Fruit fly (Drosophila melanogaster) whole organism, embryonic: ENCODE data around the gene Cdk1.

Source experiments
- Antp ChIP-seq: fragments of 200-800 bp; sonication (Bioruptor generic); optimal IDR thresholded peaks from 3 replicates; lab custom pipeline; 2016; ENCODE audit warnings: missing biosample characterization, missing genetic modification characterization
- Atf-2 ChIP-seq: fragments of 200-800 bp; sonication (Bioruptor generic); optimal IDR thresholded peaks from 2 replicates; lab custom pipeline; 2016; ENCODE audit warnings: missing biosample characterization, missing genetic modification characterization
- Awh ChIP-seq: fragments of 200-800 bp; sonication (Bioruptor generic); IDR thresholded peaks from 2 replicates; pipeline ENCODE4, ENCODE4 v1.3.6; 2022; ENCODE audit warnings: missing biosample characterization, missing genetic modification characterization
- C15 ChIP-seq: fragments of 200-800 bp; sonication (Bioruptor generic); IDR thresholded peaks from 3 replicates; pipeline ENCODE4 v1.3.6; 2022; ENCODE audit warnings: missing biosample characterization, missing genetic modification characterization
- CG10147 ChIP-seq: fragments of 200-800 bp; sonication (Bioruptor generic); optimal IDR thresholded peaks from 2 replicates; lab custom pipeline; 2019; ENCODE audit warnings: missing biosample characterization, mild to moderate bottlenecking, missing genetic modification characterization, moderate library complexity
- CG10431 ChIP-seq: fragments of 200-800 bp; sonication (Bioruptor generic); optimal IDR thresholded peaks from 3 replicates; lab custom pipeline; 2018; ENCODE audit warnings: missing biosample characterization, mild to moderate bottlenecking, missing genetic modification characterization
- CG10654 ChIP-seq: fragments of 200-800 bp; sonication (Bioruptor generic); optimal IDR thresholded peaks from 2 replicates; lab custom pipeline; 2016; ENCODE audit warnings: missing biosample characterization, missing genetic modification characterization
- CG11695 ChIP-seq: fragments of 200-800 bp; sonication (Bioruptor generic); IDR thresholded peaks from 3 replicates; pipeline ENCODE4 v1.3.6; 2022; ENCODE audit warnings: missing biosample characterization, missing genetic modification characterization
- CG12219 ChIP-seq: fragments of 200-800 bp; sonication (Bioruptor generic); optimal IDR thresholded peaks from 3 replicates; lab custom pipeline; 2018; ENCODE audit warnings: missing biosample characterization, mild to moderate bottlenecking, missing genetic modification characterization
- CG1233 ChIP-seq: fragments of 200-800 bp; sonication (Bioruptor generic); optimal IDR thresholded peaks from 4 replicates; lab custom pipeline; 2018; ENCODE audit warnings: missing biosample characterization, mild to moderate bottlenecking, missing genetic modification characterization
- CG12659 ChIP-seq: fragments of 200-800 bp; sonication (Bioruptor generic); optimal IDR thresholded peaks from 3 replicates; lab custom pipeline; 2017; ENCODE audit warnings: mild to moderate bottlenecking, missing biosample characterization, missing genetic modification reagents, missing genetic modification characterization
- CG12744 ChIP-seq: fragments of 200-800 bp; sonication (Bioruptor generic); optimal IDR thresholded peaks from 2 replicates; lab custom pipeline; 2016; ENCODE audit warnings: missing biosample characterization, missing genetic modification characterization
- CG16813 ChIP-seq: fragments of 200-800 bp; sonication (Bioruptor generic); IDR thresholded peaks from 3 replicates; pipeline ENCODE4 v1.3.6; 2022; ENCODE audit warnings: missing biosample characterization, missing genetic modification characterization; ENCODE audit not compliant: partially characterized antibody
- CG17612 ChIP-seq: fragments of 200-800 bp; sonication (Bioruptor generic); IDR thresholded peaks from 2 replicates; pipeline ENCODE4 v1.3.6; 2022; ENCODE audit warnings: missing biosample characterization, missing genetic modification characterization
- CG17802 ChIP-seq: fragments of 200-800 bp; sonication (Bioruptor generic); optimal IDR thresholded peaks from 2 replicates; lab custom pipeline; 2018; ENCODE audit warnings: missing biosample characterization, mild to moderate bottlenecking, missing genetic modification characterization, moderate library complexity
- CG18476 ChIP-seq: fragments of 200-800 bp; sonication (Bioruptor generic); optimal IDR thresholded peaks from 2 replicates; lab custom pipeline; 2016; ENCODE audit warnings: missing biosample characterization, mild to moderate bottlenecking, missing genetic modification characterization
- CG2889 ChIP-seq: fragments of 200-800 bp; sonication (Bioruptor generic); IDR thresholded peaks from 3 replicates; pipeline ENCODE4 v1.3.6; 2022; ENCODE audit warnings: missing biosample characterization, missing genetic modification characterization
- CG34422 ChIP-seq: fragments of 200-800 bp; sonication (Bioruptor generic); IDR thresholded peaks from 3 replicates; pipeline ENCODE4 v1.3.6; 2022; ENCODE audit warnings: missing biosample characterization, missing genetic modification characterization
- CG3847 ChIP-seq: fragments of 200-800 bp; sonication (Bioruptor generic); IDR thresholded peaks from 2 replicates; pipeline ENCODE4 v1.3.6; 2022; ENCODE audit warnings: missing biosample characterization, missing genetic modification characterization
- CG43689 ChIP-seq: fragments of 200-800 bp; sonication (Bioruptor generic); IDR thresholded peaks from 2 replicates; pipeline ENCODE4 v1.3.6; 2022; ENCODE audit warnings: missing biosample characterization, missing genetic modification characterization
- CG7556 ChIP-seq: fragments of 200-800 bp; sonication (Bioruptor generic); optimal IDR thresholded peaks from 2 replicates; lab custom pipeline; 2017; ENCODE audit warnings: missing biosample characterization, mild to moderate bottlenecking, missing genetic modification characterization
- CG8478 ChIP-seq: fragments of >200 bp; optimal IDR thresholded peaks from 2 replicates; lab custom pipeline; 2018
- CG8765 ChIP-seq: fragments of 200-800 bp; sonication (Bioruptor generic); IDR thresholded peaks from 2 replicates; pipeline ENCODE4 v1.3.6; 2022; ENCODE audit warnings: missing biosample characterization, missing genetic modification characterization
- E2f2 ChIP-seq: fragments of 200-800 bp; sonication (Bioruptor generic); IDR thresholded peaks from 2 replicates; pipeline ENCODE4 v1.3.6; 2022; ENCODE audit warnings: missing biosample characterization, missing genetic modification characterization
- Ets97D ChIP-seq: fragments of 200-800 bp; sonication (Bioruptor generic); optimal IDR thresholded peaks from 3 replicates; lab custom pipeline; 2016; ENCODE audit warnings: missing biosample characterization, missing genetic modification characterization
- Fer2 ChIP-seq: fragments of 200-800 bp; sonication (Bioruptor generic); optimal IDR thresholded peaks from 2 replicates; lab custom pipeline; 2018; ENCODE audit warnings: missing biosample characterization, mild to moderate bottlenecking, missing genetic modification characterization, moderate library complexity
- H15 ChIP-seq: fragments of 200-800 bp; sonication (Bioruptor generic); IDR thresholded peaks from 3 replicates; pipeline ENCODE4 v1.3.6; 2022; ENCODE audit warnings: missing biosample characterization, missing genetic modification characterization
- Oaz ChIP-seq: fragments of 200-800 bp; sonication (Bioruptor generic); IDR thresholded peaks from 2 replicates; pipeline ENCODE4 v1.3.6; 2022; ENCODE audit warnings: missing biosample characterization, missing genetic modification characterization
- Ptx1 ChIP-seq: fragments of 200-800 bp; sonication (Bioruptor generic); IDR thresholded peaks from 2 replicates; pipeline ENCODE4 v1.3.6; 2022; ENCODE audit warnings: missing biosample characterization, missing genetic modification characterization
- Side ChIP-seq: fragments of 200-800 bp; sonication (Bioruptor generic); optimal IDR thresholded peaks from 2 replicates; lab custom pipeline; 2016; ENCODE audit warnings: missing biosample characterization, missing genetic modification characterization
- Sry-δ ChIP-seq: fragments of 200-800 bp; sonication (Bioruptor generic); optimal IDR thresholded peaks from 2 replicates; lab custom pipeline; 2016; ENCODE audit warnings: missing biosample characterization, missing genetic modification characterization
- Usf ChIP-seq: fragments of 200-800 bp; sonication (Bioruptor generic); optimal IDR thresholded peaks from 2 replicates; lab custom pipeline; 2017; ENCODE audit warnings: missing genotype, missing biosample characterization, missing genetic modification characterization
- Xrp1 ChIP-seq: fragments of 200-800 bp; sonication (Bioruptor generic); IDR thresholded peaks from 2 replicates; pipeline ENCODE4 v1.3.6; 2022; ENCODE audit warnings: missing biosample characterization, missing genetic modification characterization
- bigmax ChIP-seq: fragments of 200-800 bp; sonication (Bioruptor generic); optimal IDR thresholded peaks from 2 replicates; lab custom pipeline; 2018; ENCODE audit warnings: missing biosample characterization, mild to moderate bottlenecking, missing genetic modification characterization
- crp ChIP-seq, 2 experiments: fragments of 200-800 bp; sonication (Bioruptor generic); optimal IDR thresholded peaks; 2 replicates in 1 of 2; 3 replicates in 1 of 2; lab custom pipeline; 2017; ENCODE audit warnings: missing biosample characterization in 2 of 2, missing genetic modification characterization in 2 of 2, mild to moderate bottlenecking in 1 of 2, moderate library complexity in 1 of 2
- disco-r ChIP-seq: fragments of 200-800 bp; sonication (Bioruptor generic); optimal IDR thresholded peaks from 2 replicates; lab custom pipeline; 2016; ENCODE audit warnings: missing biosample characterization, missing genetic modification characterization
- fd96Cb ChIP-seq: fragments of 200-800 bp; sonication (Bioruptor generic); optimal IDR thresholded peaks from 2 replicates; lab custom pipeline; 2018; ENCODE audit warnings: missing biosample characterization, mild to moderate bottlenecking, missing genetic modification characterization, moderate library complexity
- fu2 ChIP-seq: fragments of 200-800 bp; sonication (Bioruptor generic); optimal IDR thresholded peaks from 2 replicates; lab custom pipeline; 2016; ENCODE audit warnings: missing biosample characterization, missing genetic modification characterization
- gfzf ChIP-seq: fragments of 200-800 bp; sonication (Bioruptor generic); optimal IDR thresholded peaks from 2 replicates; lab custom pipeline; 2016; ENCODE audit warnings: missing biosample characterization, mild to moderate bottlenecking, missing genetic modification characterization, moderate library complexity
- gro ChIP-seq: fragments of 200-800 bp; sonication (Bioruptor generic); optimal IDR thresholded peaks from 2 replicates; lab custom pipeline; 2016; ENCODE audit warnings: missing biosample characterization, missing genetic modification characterization
- hkb ChIP-seq, 2 experiments: fragments of 200-800 bp in 1 of 2; fragments of >200 bp in 1 of 2; sonication (Bioruptor generic) in 1 of 2; IDR thresholded peaks in 1 of 2; optimal IDR thresholded peaks in 1 of 2; 2 replicates each; pipeline versions ENCODE4 v1.3.6 to Lab custom; 2017 to 2022; ENCODE audit warnings: missing biosample characterization in 1 of 2, missing genetic modification characterization in 1 of 2
- ken ChIP-seq: fragments of 200-800 bp; sonication (Bioruptor generic); IDR thresholded peaks from 3 replicates; pipeline ENCODE4 v1.3.6; 2022; ENCODE audit warnings: missing biosample characterization, missing genetic modification characterization
- lmd ChIP-seq: fragments of 200-800 bp; sonication (Bioruptor generic); IDR thresholded peaks from 2 replicates; pipeline ENCODE4 v1.3.6; 2022; ENCODE audit warnings: missing biosample characterization, missing genetic modification characterization
- phol ChIP-seq: fragments of 200-800 bp; sonication (Bioruptor generic); optimal IDR thresholded peaks from 3 replicates; lab custom pipeline; 2018; ENCODE audit warnings: missing biosample characterization, mild to moderate bottlenecking, missing genetic modification characterization, moderate library complexity
- repo ChIP-seq: fragments of 200-800 bp; sonication (Bioruptor generic); optimal IDR thresholded peaks from 2 replicates; lab custom pipeline; 2016; ENCODE audit warnings: missing biosample characterization, missing genetic modification characterization
- schlank ChIP-seq: fragments of 200-800 bp; sonication (Bioruptor generic); optimal IDR thresholded peaks from 2 replicates; lab custom pipeline; 2018; ENCODE audit warnings: missing biosample characterization, mild to moderate bottlenecking, missing genetic modification characterization
- tin ChIP-seq: fragments of 200-800 bp; sonication (Bioruptor generic); optimal IDR thresholded peaks from 3 replicates; lab custom pipeline; 2016; ENCODE audit warnings: missing biosample characterization, missing genetic modification characterization
- tx ChIP-seq: fragments of 200-800 bp; sonication (Bioruptor generic); optimal IDR thresholded peaks from 2 replicates; lab custom pipeline; 2016; ENCODE audit warnings: missing biosample characterization, missing genetic modification characterization
- unpg ChIP-seq: fragments of 200-800 bp; sonication (Bioruptor generic); optimal IDR thresholded peaks from 3 replicates; lab custom pipeline; 2018; ENCODE audit warnings: missing biosample characterization, mild to moderate bottlenecking, missing genetic modification characterization, moderate library complexity
- zen2 ChIP-seq: fragments of 200-800 bp; sonication (Bioruptor generic); IDR thresholded peaks from 3 replicates; pipeline ENCODE4 v1.3.6; 2022; ENCODE audit warnings: missing biosample characterization, missing genetic modification characterization; ENCODE audit not compliant: partially characterized antibody

Cdk1 gene

dm6 chr2L:10381890-10382450 lies 4.1 kb downstream of the Cdk1 start, which contains the start of gene CG5096 (continued):
- TF ChIP-seq phol (peak; percentile 81), Ets97D (peak; percentile 50), tin (GFP tag; lab: Kevin White, UChicago) (peak; percentile 67), CG1233 (GFP tag; lab: Kevin White, UChicago) (peak; percentile 84), CG18476 (GFP tag; lab: Kevin White, UChicago) (peak; percentile 84), schlank (peak; percentile 84), lmd (GFP tag; lab: Robert Waterston, UW) (peak; percentile 86), CG10654 (GFP tag; lab: Kevin White, UChicago) (peak; percentile 67), Awh (GFP tag; lab: Robert Waterston, UW) (peak; percentile 89), Xrp1 (peak; percentile 89), CG34422 (GFP tag; lab: Robert Waterston, UW) (peak; percentile 91), CG17802 (tag; lab: Kevin White, UChicago) (peak; percentile 45), CG3847 (GFP tag; lab: Robert Waterston, UW) (peak; percentile 82; the same call in 1 of the 2 replicates), CG10147 (peak; percentile 85), zen2 (GFP tag; lab: Robert Waterston, UW) (no peak), gro (GFP tag; lab: Kevin White, UChicago) (peak; percentile 90), Usf (GFP tag; lab: Kevin White, UChicago) (peak; percentile 49), unpg (GFP tag; lab: Kevin White, UChicago) (peak; percentile 92), Oaz (peak; percentile 85), CG12219 (peak; percentile 89), CG12744 (GFP tag; lab: Kevin White, UChicago) (peak; percentile 82), E2f2 (peak; percentile 74), Antp (GFP tag; lab: Kevin White, UChicago) (peak; percentile 48), CG8765 (GFP tag; lab: Robert Waterston, UW) (no peak; the same call in 1 of the 2 replicates), fu2 (GFP tag; lab: Kevin White, UChicago) (peak; percentile 68), gfzf (GFP tag; lab: Kevin White, UChicago) (no peak), crp (GFP tag; optimal IDR thresholded peaks at IDR 0.05; lab: Kevin White, UChicago) (peak in 1 of 2 experiments; percentile 37), CG10431 (no peak), CG8478 (no peak), C15 (GFP tag; lab: Robert Waterston, UW) (peak; percentile 72; the same call in 1 of the 3 replicates), bigmax (GFP tag; lab: Kevin White, UChicago) (peak; percentile 40), CG17612 (peak; percentile 74), CG7556 (GFP tag; lab: Kevin White, UChicago) (peak; percentile 81), ken (GFP tag; lab: Robert Waterston, UW) (peak; percentile 81; the same call in 2 of the 3 replicates), Atf-2 (GFP tag; lab: Kevin White, UChicago) (peak; percentile 70), CG12659 (peak; percentile 90), CG11695 (peak; percentile 93), repo (GFP tag; lab: Kevin White, UChicago) (peak; percentile 39), Sry-δ (GFP tag; lab: Kevin White, UChicago) (peak; percentile 38), Side (GFP tag; lab: Kevin White, UChicago) (peak; percentile 83), Ptx1 (peak; percentile 89), hkb (optimal IDR thresholded peaks at IDR 0.05; lab: Kevin White, UChicago) (no peak), hkb (GFP tag; IDR thresholded peaks at IDR 0.05; lab: Robert Waterston, UW) (peak; percentile 96), fd96Cb (tag; lab: Kevin White, UChicago) (peak; percentile 84), Fer2 (peak; percentile 84), CG43689 (GFP tag; lab: Robert Waterston, UW) (no peak), disco-r (peak; percentile 59), H15 (peak; percentile 82; the same call in 2 of the 3 replicates), tx (GFP tag; lab: Kevin White, UChicago) (peak; percentile 65), CG16813 (no peak), CG2889 (peak; percentile 93)
